Worm (Caenorhabditis elegans) whole organism, L4 larva: ENCODE measurements around the gene pigw-1.

Source experiments
- F10B5.3 ChIP-seq: sonication (generic microtip); optimal IDR thresholded peaks from 2 replicates; lab custom pipeline; 2016; ENCODE audit warnings: mild to moderate bottlenecking, missing genetic modification characterization, missing compliant biosample characterization
- F49E8.2 ChIP-seq: sonication (generic microtip); optimal IDR thresholded peaks from 2 replicates; lab custom pipeline; 2016; ENCODE audit warnings: missing compliant biosample characterization, mild to moderate bottlenecking, missing genetic modification characterization, borderline replicate concordance
- R02D3.7 ChIP-seq: fragments of 150-350 bp; sonication (generic microtip); optimal IDR thresholded peaks from 3 replicates; lab custom pipeline; 2014; ENCODE audit warnings: missing biosample characterization, missing genetic modification characterization
- T26A8.4 ChIP-seq: fragments of 200-800 bp; sonication (Bioruptor generic); IDR thresholded peaks from 2 replicates; pipeline ENCODE4 v1.3.6; 2022; ENCODE audit warnings: missing genetic modification characterization, missing compliant biosample characterization
- Y105C5A.15 ChIP-seq: fragments of 200-800 bp; sonication (Bioruptor generic); IDR thresholded peaks from 2 replicates; pipeline ENCODE4 v1.3.6; 2022; ENCODE audit warnings: missing genetic modification characterization, missing compliant biosample characterization
- Y48G9A.11 ChIP-seq: fragments of 200-800 bp; sonication (Bioruptor generic); IDR thresholded peaks from 2 replicates; pipeline ENCODE4 v1.3.6; 2022; ENCODE audit warnings: missing genetic modification reagents, missing genetic modification characterization, missing compliant biosample characterization
- Y5F2A.4 ChIP-seq: fragments of 200-800 bp; sonication (Bioruptor generic); optimal IDR thresholded peaks from 2 replicates; lab custom pipeline; 2018; ENCODE audit warnings: mild to moderate bottlenecking, missing genetic modification characterization, missing compliant biosample characterization
- Y75B8A.6 ChIP-seq: fragments of 200-800 bp; sonication (Bioruptor generic); IDR thresholded peaks from 2 replicates; pipeline ENCODE4 v1.3.6; 2022; ENCODE audit warnings: missing genetic modification reagents, missing genetic modification characterization, missing compliant biosample characterization
- ZK337.2 ChIP-seq: fragments of 200-800 bp; sonication (Bioruptor generic); IDR thresholded peaks from 2 replicates; pipeline ENCODE4 v1.3.6; 2022; ENCODE audit warnings: missing genetic modification reagents, missing genetic modification characterization, missing compliant biosample characterization
- aha-1 ChIP-seq: fragments of 150-350 bp; peaks from one replicate; lab custom pipeline; 2014; ENCODE audit warnings: missing biosample characterization, missing genetic modification characterization
- ceh-44 ChIP-seq: fragments of 200-800 bp; sonication (Bioruptor generic); IDR thresholded peaks from 2 replicates; pipeline ENCODE4 v1.3.6; 2022; ENCODE audit warnings: missing genetic modification reagents, missing genetic modification characterization, missing compliant biosample characterization
- ctbp-1 ChIP-seq: fragments of 200-800 bp; sonication (Bioruptor generic); IDR thresholded peaks from 2 replicates; pipeline ENCODE4 v1.3.6; 2022; ENCODE audit warnings: missing genetic modification reagents, missing genetic modification characterization, missing compliant biosample characterization
- dmd-6 ChIP-seq: fragments of 200-800 bp; sonication (Bioruptor generic); IDR thresholded peaks from 2 replicates; pipeline ENCODE4 v1.3.6; 2022; ENCODE audit warnings: missing genetic modification reagents, missing genetic modification characterization, missing compliant biosample characterization
- dmd-9 ChIP-seq: fragments of 200-800 bp; sonication (Bioruptor generic); IDR thresholded peaks from 2 replicates; pipeline ENCODE4 v1.3.6; 2022; ENCODE audit warnings: missing genetic modification reagents, missing genetic modification characterization, missing compliant biosample characterization
- fkh-10 ChIP-seq: fragments of 150-350 bp; optimal IDR thresholded peaks from 2 replicates; lab custom pipeline; 2014; ENCODE audit warnings: missing biosample characterization, missing genetic modification reagents, missing genetic modification characterization
- fos-1 ChIP-seq: fragments of 150-350 bp; optimal IDR thresholded peaks from 2 replicates; lab custom pipeline; 2014; ENCODE audit warnings: missing biosample characterization, missing genetic modification characterization
- hlh-30 ChIP-seq: sonication (generic microtip); optimal IDR thresholded peaks from 2 replicates; lab custom pipeline; 2017; ENCODE audit warnings: antibody characterized with exemption, mild to moderate bottlenecking, missing genetic modification characterization, missing compliant biosample characterization; ENCODE audit not compliant: insufficient read depth
- jun-1 ChIP-seq: fragments of 150-350 bp; optimal IDR thresholded peaks from 2 replicates; lab custom pipeline; 2014; ENCODE audit warnings: missing biosample characterization, missing genetic modification reagents, missing genetic modification characterization
- lim-7 ChIP-seq: fragments of 200-800 bp; sonication (Bioruptor generic); IDR thresholded peaks from 2 replicates; pipeline ENCODE4 v1.3.6; 2022; ENCODE audit warnings: missing genetic modification characterization, missing compliant biosample characterization
- lin-1 ChIP-seq: fragments of 200-800 bp; sonication (Bioruptor generic); IDR thresholded peaks from 2 replicates; pipeline ENCODE4 v1.3.6; 2022; ENCODE audit warnings: missing genetic modification reagents, missing genetic modification characterization, missing compliant biosample characterization
- lin-15B ChIP-seq: fragments of 150-350 bp; sonication (generic microtip); optimal IDR thresholded peaks from 3 replicates; lab custom pipeline; 2014; ENCODE audit warnings: missing biosample characterization, missing genetic modification characterization
- lsy-2 ChIP-seq, 2 experiments: fragments of 150-350 bp in 1 of 2; sonication (generic microtip) in 1 of 2; optimal IDR thresholded peaks; 2 replicates each; lab custom pipeline; 2014 to 2017; ENCODE audit warnings: missing biosample characterization in 2 of 2, missing genetic modification characterization in 2 of 2
- madf-5 ChIP-seq, 2 experiments: fragments of 200-800 bp; sonication (Bioruptor generic); IDR thresholded peaks; 2 replicates each; pipeline ENCODE4 v1.3.6; 2022; ENCODE audit warnings: missing compliant biosample characterization in 2 of 2, missing genetic modification characterization in 2 of 2
- mep-1 ChIP-seq: fragments of 150-350 bp; sonication (generic microtip); optimal IDR thresholded peaks from 3 replicates; lab custom pipeline; 2014; ENCODE audit warnings: missing biosample characterization, missing genetic modification characterization
- mes-2 ChIP-seq: sonication (generic microtip); optimal IDR thresholded peaks from 2 replicates; lab custom pipeline; 2016; ENCODE audit warnings: missing genotype, mild to moderate bottlenecking, missing genetic modification characterization, missing compliant biosample characterization; ENCODE audit not compliant: poor library complexity, severe bottlenecking
- mxl-2 ChIP-seq: fragments of 200-800 bp; sonication (Bioruptor generic); conservative IDR thresholded peaks from 2 replicates; pipeline ENCODE4 v1.3.6; 2022; ENCODE audit warnings: missing genetic modification reagents, missing genetic modification characterization, missing compliant biosample characterization
- mxl-3 ChIP-seq: fragments of 200-800 bp; sonication (Bioruptor generic); optimal IDR thresholded peaks from 2 replicates; lab custom pipeline; 2018; ENCODE audit warnings: mild to moderate bottlenecking, missing genetic modification characterization, missing compliant biosample characterization
- nhr-102 ChIP-seq: sonication (generic microtip); optimal IDR thresholded peaks from 2 replicates; lab custom pipeline; 2016; ENCODE audit warnings: mild to moderate bottlenecking, missing genetic modification characterization, moderate library complexity, missing compliant biosample characterization
- nhr-11 ChIP-seq: fragments of 150-350 bp; optimal IDR thresholded peaks from 2 replicates; lab custom pipeline; 2014; ENCODE audit warnings: missing biosample characterization, missing genetic modification characterization
- nhr-111 ChIP-seq: fragments of 200-800 bp; sonication (Bioruptor generic); optimal IDR thresholded peaks from 2 replicates; lab custom pipeline; 2018; ENCODE audit warnings: mild to moderate bottlenecking, missing genetic modification characterization, missing compliant biosample characterization
- nhr-25 ChIP-seq: sonication (generic microtip); optimal IDR thresholded peaks from 2 replicates; lab custom pipeline; 2017; ENCODE audit warnings: missing genetic modification characterization, mild to moderate bottlenecking, missing compliant biosample characterization, antibody characterized with exemption, moderate library complexity, borderline replicate concordance; ENCODE audit not compliant: insufficient read depth
- nhr-42 ChIP-seq: fragments of 200-800 bp; sonication (Bioruptor generic); IDR thresholded peaks from 2 replicates; pipeline ENCODE4 v1.3.6; 2022; ENCODE audit warnings: missing genetic modification characterization, missing compliant biosample characterization
- nhr-48 ChIP-seq: sonication (generic microtip); optimal IDR thresholded peaks from 2 replicates; lab custom pipeline; 2016; ENCODE audit warnings: mild to moderate bottlenecking, missing genetic modification characterization, missing compliant biosample characterization
- nhr-6 ChIP-seq: fragments of 150-350 bp; optimal IDR thresholded peaks from 2 replicates; lab custom pipeline; 2014; ENCODE audit warnings: missing biosample characterization, missing genetic modification characterization
- nhr-77 ChIP-seq: fragments of 150-350 bp; optimal IDR thresholded peaks from 2 replicates; lab custom pipeline; 2014; ENCODE audit warnings: missing biosample characterization, missing genetic modification characterization
- php-3 ChIP-seq: fragments of 200-800 bp; sonication (Bioruptor generic); IDR thresholded peaks from 2 replicates; pipeline ENCODE4 v1.3.6; 2022; ENCODE audit warnings: missing genetic modification reagents, missing genetic modification characterization, missing compliant biosample characterization
- pqm-1 ChIP-seq: sonication (generic microtip); optimal IDR thresholded peaks from 2 replicates; lab custom pipeline; 2017; ENCODE audit warnings: missing biosample characterization, missing genetic modification characterization
- rbr-2 ChIP-seq: sonication (generic microtip); optimal IDR thresholded peaks from 2 replicates; lab custom pipeline; 2016; ENCODE audit warnings: missing genotype, missing genetic modification characterization, missing compliant biosample characterization
- saeg-2 ChIP-seq: fragments of 200-800 bp; sonication (Bioruptor generic); IDR thresholded peaks from 2 replicates; pipeline ENCODE4 v1.3.6; 2022; ENCODE audit warnings: missing genetic modification reagents, missing genetic modification characterization, missing compliant biosample characterization
- snpc-1.2 ChIP-seq: fragments of 200-800 bp; sonication (Bioruptor generic); IDR thresholded peaks from 2 replicates; pipeline ENCODE4 v1.3.6; 2022; ENCODE audit warnings: missing genetic modification reagents, missing genetic modification characterization, missing compliant biosample characterization
- snpc-4 ChIP-seq: fragments of 150-350 bp; optimal IDR thresholded peaks from 2 replicates; lab custom pipeline; 2014; ENCODE audit warnings: missing biosample characterization, missing genetic modification characterization
- spr-3 ChIP-seq: fragments of 200-800 bp; sonication (Bioruptor generic); optimal IDR thresholded peaks from 2 replicates; lab custom pipeline; 2018; ENCODE audit warnings: mild to moderate bottlenecking, missing genetic modification characterization, missing compliant biosample characterization
- tag-97 ChIP-seq: fragments of 200-800 bp; sonication (Bioruptor generic); IDR thresholded peaks from 2 replicates; pipeline ENCODE4 v1.3.6; 2022; ENCODE audit warnings: missing genetic modification characterization, missing compliant biosample characterization
- tra-1 ChIP-seq: fragments of 200-800 bp; sonication (Bioruptor generic); IDR thresholded peaks from 2 replicates; pipeline ENCODE4 v1.3.6; 2022; ENCODE audit warnings: missing genetic modification reagents, missing genetic modification characterization, missing compliant biosample characterization
- unc-39 ChIP-seq: sonication (generic microtip); optimal IDR thresholded peaks from 2 replicates; lab custom pipeline; 2017; ENCODE audit warnings: missing biosample characterization, missing genetic modification characterization
- unc-62 ChIP-seq, 3 experiments: fragments of 150-350 bp in 1 of 3; sonication (generic microtip); optimal IDR thresholded peaks in 2 of 3; peaks in 1 of 3; 1 replicate in 1 of 3; 2 replicates in 2 of 3; lab custom pipeline; 2014 to 2017; ENCODE audit warnings: missing biosample characterization in 3 of 3, missing genetic modification characterization in 3 of 3, missing genetic modification reagents in 3 of 3, missing genotype in 1 of 3
- zag-1 ChIP-seq: fragments of 150-350 bp; optimal IDR thresholded peaks from 2 replicates; lab custom pipeline; 2014; ENCODE audit warnings: missing biosample characterization, missing genetic modification characterization
- zip-2 ChIP-seq: fragments of 150-350 bp; optimal IDR thresholded peaks from 2 replicates; lab custom pipeline; 2014; ENCODE audit warnings: missing biosample characterization, missing genetic modification characterization
- ztf-11 ChIP-seq: fragments of 150-350 bp; optimal IDR thresholded peaks from 2 replicates; lab custom pipeline; 2014; ENCODE audit warnings: missing biosample characterization, missing genetic modification characterization
- ztf-7 ChIP-seq: fragments of 150-350 bp; optimal IDR thresholded peaks from 2 replicates; lab custom pipeline; 2014; ENCODE audit warnings: missing biosample characterization, missing genetic modification characterization

The pigw-1 gene

DNA sequence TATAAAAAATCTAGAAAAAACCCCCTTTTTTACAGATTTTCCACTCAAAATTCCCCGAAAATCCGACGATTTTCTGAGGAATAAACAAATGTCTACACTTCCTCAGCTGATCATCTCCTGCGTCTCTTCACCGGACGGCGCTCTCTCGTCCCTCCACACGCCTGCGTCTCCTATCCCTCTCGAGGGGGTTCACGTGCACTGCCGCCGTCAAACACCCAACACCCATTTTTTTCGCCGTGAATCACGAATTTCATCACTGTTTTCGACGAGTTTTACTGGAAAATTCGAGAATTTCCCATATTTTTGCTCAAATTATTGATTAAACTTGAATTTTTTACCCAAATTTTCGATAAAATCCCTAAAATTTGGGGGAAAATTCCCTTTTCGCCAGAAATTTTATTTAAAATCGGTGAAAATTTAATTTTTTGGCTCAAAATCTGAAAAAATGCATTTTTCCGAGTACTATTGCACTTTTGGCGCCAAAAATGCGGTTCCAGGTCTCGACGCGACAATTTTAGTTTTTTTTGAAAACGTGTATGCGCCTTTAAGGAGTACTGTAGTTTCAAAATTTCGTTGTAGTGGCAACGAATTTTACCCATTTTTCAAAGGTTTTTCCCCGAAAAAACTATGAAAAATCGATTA is 36.2 kb upstream of the pigw-1 start (continued):
- no peak for TF ChIP-seq ctbp-1 (GFP tag; lab: Robert Waterston, UW)
- TF ChIP-seq spr-3 (GFP tag; lab: Kevin White, UChicago) = no peak
- TF ChIP-seq R02D3.7 (tag; lab: Kevin White, UChicago) = no peak
- no peak for TF ChIP-seq nhr-42 (GFP tag; lab: Robert Waterston, UW)
- TF ChIP-seq fkh-10 (GFP tag; lab: Kevin White, UChicago) = peak; percentile 28
- peak; percentile 54 for TF ChIP-seq mxl-3 (GFP tag; lab: Kevin White, UChicago)
- TF ChIP-seq F49E8.2 (tag; lab: Kevin White, UChicago) = peak; percentile 18
- TF ChIP-seq nhr-102 (tag; lab: Kevin White, UChicago) = no peak
- TF ChIP-seq rbr-2 = no peak
- no peak for TF ChIP-seq Y75B8A.6 (GFP tag; lab: Robert Waterston, UW)
- no peak for TF ChIP-seq nhr-77 (tag; lab: Kevin White, UChicago)
- TF ChIP-seq php-3 = peak; percentile 53
- peak; percentile 60 for TF ChIP-seq nhr-48 (tag; lab: Kevin White, UChicago)
- TF ChIP-seq nhr-11 = no peak
- TF ChIP-seq ztf-11 (tag; lab: Kevin White, UChicago) = no peak
- TF ChIP-seq Y105C5A.15 (GFP tag; lab: Robert Waterston, UW) = no peak
- TF ChIP-seq zip-2 (tag; lab: Kevin White, UChicago) = no peak
- TF ChIP-seq mes-2 = peak; percentile 69
- TF ChIP-seq ceh-44 (GFP tag; lab: Robert Waterston, UW) = no peak
- peak in 1 of 2 experiments; percentile 87 for TF ChIP-seq unc-62 (GFP tag; optimal IDR thresholded peaks at IDR 0.05 in 1 of 2; lab: Kevin White, UChicago)
- no peak for TF ChIP-seq unc-62 (tag; optimal IDR thresholded peaks at IDR 0.05; lab: Kevin White, UChicago)
- no peak for TF ChIP-seq saeg-2 (GFP tag; lab: Robert Waterston, UW)
- no peak; the same call in 1 of the 2 replicates for TF ChIP-seq mxl-2 (GFP tag; lab: Robert Waterston, UW)
- no peak for TF ChIP-seq lin-15B (tag; lab: Kevin White, UChicago)
- no peak for TF ChIP-seq ZK337.2 (GFP tag; lab: Robert Waterston, UW)
- no peak for TF ChIP-seq lim-7
- no peak for TF ChIP-seq nhr-25 (tag; lab: Kevin White, UChicago)
- TF ChIP-seq snpc-1.2 (GFP tag; lab: Robert Waterston, UW) = no peak
- TF ChIP-seq nhr-6 (tag; lab: Kevin White, UChicago) = no peak
- no peak for TF ChIP-seq dmd-9 (GFP tag; lab: Robert Waterston, UW)
- TF ChIP-seq Y48G9A.11 (GFP tag; lab: Robert Waterston, UW) = no peak
- no peak for TF ChIP-seq snpc-4 (tag; lab: Kevin White, UChicago)
- no peak for TF ChIP-seq unc-39 (tag; lab: Kevin White, UChicago)
- peak in 1 of 2 experiments; percentile 55 for TF ChIP-seq lsy-2 (tag; optimal IDR thresholded peaks at IDR 0.05; lab: Kevin White, UChicago)
- TF ChIP-seq tag-97 = 0 out of 2 replicates have a peak, but pooled peaks have one; percentile 15
- TF ChIP-seq jun-1 (tag; lab: Kevin White, UChicago) = no peak
- no peak for TF ChIP-seq pqm-1 (tag; lab: Kevin White, UChicago)
- peak; percentile 97 for TF ChIP-seq hlh-30 (tag; lab: Kevin White, UChicago)
- no peak for TF ChIP-seq zag-1 (tag; lab: Kevin White, UChicago)
- TF ChIP-seq aha-1 (tag; lab: Kevin White, UChicago) = peak; percentile 26
- peak; percentile 41; the same call in 1 of the 2 replicates for TF ChIP-seq tra-1 (GFP tag; lab: Robert Waterston, UW)
- TF ChIP-seq F10B5.3 (tag; lab: Kevin White, UChicago) = peak; percentile 18
- TF ChIP-seq mep-1 (tag; lab: Kevin White, UChicago) = peak; percentile 49
- no peak for TF ChIP-seq ztf-7 (tag; lab: Kevin White, UChicago)
- peak; percentile 37 for TF ChIP-seq Y5F2A.4 (GFP tag; lab: Kevin White, UChicago)
- no peak for TF ChIP-seq fos-1 (tag; lab: Kevin White, UChicago)
- TF ChIP-seq dmd-6 = peak; percentile 49
- peak; percentile 50; the same call in 1 of the 2 replicates for TF ChIP-seq lin-1 (GFP tag; lab: Robert Waterston, UW)
- TF ChIP-seq madf-5 (GFP tag; IDR thresholded peaks at IDR 0.05; lab: Robert Waterston, UW) = no peak
- TF ChIP-seq nhr-111 = no peak
- 0 out of 2 replicates have a peak, but pooled peaks have one; percentile 11 for TF ChIP-seq T26A8.4 (GFP tag; lab: Robert Waterston, UW)
